Worm (Caenorhabditis elegans) whole organism, late embryonic: Measurements from ENCODE around the gene ttr-29.

Source experiments
- C08G9.2 ChIP-seq: sonication (generic microtip); optimal IDR thresholded peaks from 2 replicates; lab custom pipeline; 2016; ENCODE audit warnings: mild to moderate bottlenecking, missing genetic modification characterization, moderate library complexity, missing compliant biosample characterization
- C38D4.7 ChIP-seq: fragments of 200-800 bp; sonication (Bioruptor generic); optimal IDR thresholded peaks from 2 replicates; lab custom pipeline; 2018; ENCODE audit warnings: mild to moderate bottlenecking, missing genetic modification characterization, moderate library complexity, missing compliant biosample characterization
- K02D7.2 ChIP-seq: sonication (generic microtip); optimal IDR thresholded peaks from 2 replicates; lab custom pipeline; 2017; ENCODE audit warnings: mild to moderate bottlenecking, missing genetic modification characterization, missing compliant biosample characterization
- K09A11.1 ChIP-seq: sonication (generic microtip); optimal IDR thresholded peaks from 2 replicates; lab custom pipeline; 2017; ENCODE audit warnings: antibody characterized with exemption, mild to moderate bottlenecking, missing genetic modification characterization, missing compliant biosample characterization; ENCODE audit not compliant: insufficient read depth
- ahr-1 ChIP-seq: sonication (generic microtip); optimal IDR thresholded peaks from 2 replicates; lab custom pipeline; 2016; ENCODE audit warnings: missing genetic modification characterization, missing compliant biosample characterization
- ceh-18 ChIP-seq: sonication (generic microtip); optimal IDR thresholded peaks from 2 replicates; lab custom pipeline; 2016; ENCODE audit warnings: missing genetic modification characterization, missing compliant biosample characterization
- ceh-2 ChIP-seq: sonication (generic microtip); optimal IDR thresholded peaks from 2 replicates; lab custom pipeline; 2016; ENCODE audit warnings: missing genotype, missing genetic modification characterization, missing compliant biosample characterization
- ceh-22 ChIP-seq: sonication (generic microtip); optimal IDR thresholded peaks from 2 replicates; lab custom pipeline; 2017; ENCODE audit warnings: missing biosample characterization, missing genetic modification characterization
- ceh-24 ChIP-seq: sonication (generic microtip); optimal IDR thresholded peaks from 2 replicates; lab custom pipeline; 2016; ENCODE audit warnings: mild to moderate bottlenecking, missing genetic modification characterization, missing compliant biosample characterization
- ceh-30 ChIP-seq: fragments of 150-350 bp; optimal IDR thresholded peaks from 2 replicates; lab custom pipeline; 2014; ENCODE audit warnings: missing biosample characterization, missing genetic modification characterization
- ceh-6 ChIP-seq: fragments of 200-800 bp; sonication (Bioruptor generic); optimal IDR thresholded peaks from 2 replicates; lab custom pipeline; 2018; ENCODE audit warnings: mild to moderate bottlenecking, missing genetic modification characterization, missing compliant biosample characterization
- elt-2 ChIP-seq: sonication (generic microtip); optimal IDR thresholded peaks from 2 replicates; lab custom pipeline; 2016; ENCODE audit warnings: missing genetic modification reagents, missing genetic modification characterization, missing compliant biosample characterization
- ets-4 ChIP-seq: sonication (generic microtip); optimal IDR thresholded peaks from 2 replicates; lab custom pipeline; 2016; ENCODE audit warnings: missing genetic modification characterization, missing compliant biosample characterization
- eyg-1 ChIP-seq: sonication (generic microtip); optimal IDR thresholded peaks from 2 replicates; lab custom pipeline; 2016; ENCODE audit warnings: missing genotype, missing genetic modification characterization, missing compliant biosample characterization
- fkh-10 ChIP-seq: fragments of 150-350 bp; optimal IDR thresholded peaks from 2 replicates; lab custom pipeline; 2014; ENCODE audit warnings: missing biosample characterization, missing genetic modification reagents, missing genetic modification characterization
- hlh-13 ChIP-seq: fragments of 200-800 bp; sonication (Bioruptor generic); optimal IDR thresholded peaks from 2 replicates; lab custom pipeline; 2018; ENCODE audit warnings: mild to moderate bottlenecking, missing genetic modification characterization, missing compliant biosample characterization
- hlh-6 ChIP-seq: sonication (generic microtip); optimal IDR thresholded peaks from 2 replicates; lab custom pipeline; 2016; ENCODE audit warnings: missing genotype, missing genetic modification characterization, missing compliant biosample characterization
- hlh-8 ChIP-seq: sonication (generic microtip); optimal IDR thresholded peaks from 2 replicates; lab custom pipeline; 2016; ENCODE audit warnings: missing genotype, missing genetic modification characterization, missing compliant biosample characterization
- lim-6 ChIP-seq: sonication (generic microtip); optimal IDR thresholded peaks from 2 replicates; lab custom pipeline; 2016; ENCODE audit warnings: missing genetic modification characterization, missing compliant biosample characterization
- madf-2 ChIP-seq: sonication (generic microtip); optimal IDR thresholded peaks from 2 replicates; lab custom pipeline; 2017; ENCODE audit warnings: missing genetic modification characterization, missing compliant biosample characterization
- mec-3 ChIP-seq: sonication (generic microtip); optimal IDR thresholded peaks from 2 replicates; lab custom pipeline; 2016; ENCODE audit warnings: borderline replicate concordance, missing genetic modification characterization, missing compliant biosample characterization
- nfya-1 ChIP-seq: sonication (generic microtip); optimal IDR thresholded peaks from 2 replicates; lab custom pipeline; 2017; ENCODE audit warnings: missing genetic modification characterization, mild to moderate bottlenecking, missing compliant biosample characterization, antibody characterized with exemption, moderate library complexity
- nhr-11 ChIP-seq: fragments of 150-350 bp; optimal IDR thresholded peaks from 2 replicates; lab custom pipeline; 2014; ENCODE audit warnings: missing biosample characterization, missing genetic modification characterization
- nhr-232 ChIP-seq: sonication (generic microtip); optimal IDR thresholded peaks from 2 replicates; lab custom pipeline; 2016; ENCODE audit warnings: missing genetic modification characterization, missing compliant biosample characterization
- npax-4 ChIP-seq: sonication (generic microtip); optimal IDR thresholded peaks from 2 replicates; lab custom pipeline; 2016; ENCODE audit warnings: missing genetic modification characterization, missing compliant biosample characterization
- pag-3 ChIP-seq: sonication (generic microtip); optimal IDR thresholded peaks from 2 replicates; lab custom pipeline; 2016; ENCODE audit warnings: missing compliant biosample characterization, missing genetic modification characterization, borderline replicate concordance
- pax-1 ChIP-seq: fragments of 150-350 bp; optimal IDR thresholded peaks from 2 replicates; lab custom pipeline; 2014; ENCODE audit warnings: missing biosample characterization, missing genetic modification characterization
- pha-2 ChIP-seq: sonication (generic microtip); optimal IDR thresholded peaks from 2 replicates; lab custom pipeline; 2017; ENCODE audit warnings: mild to moderate bottlenecking, missing genetic modification characterization, missing compliant biosample characterization
- pha-4 ChIP-seq: fragments of 150-350 bp; optimal IDR thresholded peaks from 2 replicates; lab custom pipeline; 2018; ENCODE audit warnings: missing biosample characterization, missing genetic modification reagents, missing genetic modification characterization
- pqm-1 ChIP-seq: sonication (generic microtip); optimal IDR thresholded peaks from 2 replicates; lab custom pipeline; 2016; ENCODE audit warnings: missing genetic modification characterization, missing compliant biosample characterization
- ref-2 ChIP-seq: sonication (generic microtip); optimal IDR thresholded peaks from 2 replicates; lab custom pipeline; 2016; ENCODE audit warnings: missing genetic modification characterization, missing compliant biosample characterization
- rnt-1 ChIP-seq: sonication (generic microtip); optimal IDR thresholded peaks from 2 replicates; lab custom pipeline; 2016; ENCODE audit warnings: missing genetic modification characterization, missing compliant biosample characterization
- sdc-2 ChIP-seq: sonication (generic microtip); optimal IDR thresholded peaks from 2 replicates; lab custom pipeline; 2016; ENCODE audit warnings: missing genotype, missing genetic modification characterization, missing compliant biosample characterization
- sox-4 ChIP-seq: sonication (generic microtip); optimal IDR thresholded peaks from 2 replicates; lab custom pipeline; 2017; ENCODE audit warnings: mild to moderate bottlenecking, missing genetic modification characterization, inconsistent platforms, missing compliant biosample characterization
- tbx-7 ChIP-seq: sonication (generic microtip); optimal IDR thresholded peaks from 2 replicates; lab custom pipeline; 2016; ENCODE audit warnings: missing genotype, missing genetic modification characterization, missing compliant biosample characterization
- ttx-3 ChIP-seq: sonication (generic microtip); optimal IDR thresholded peaks from 2 replicates; lab custom pipeline; 2016; ENCODE audit warnings: missing genetic modification reagents, missing genetic modification characterization, missing compliant biosample characterization
- unc-3 ChIP-seq, 2 experiments: fragments of 200-800 bp in 1 of 2; sonication (Bioruptor generic) in 1 of 2; sonication (generic microtip) in 1 of 2; conservative IDR thresholded peaks in 1 of 2; optimal IDR thresholded peaks in 1 of 2; 2 replicates each; pipeline versions ENCODE4 v1.3.6 to Lab custom; 2016 to 2022; ENCODE audit warnings: missing compliant biosample characterization in 2 of 2, missing genetic modification characterization in 2 of 2, missing genetic modification reagents in 1 of 2
- unc-42 ChIP-seq: sonication (generic microtip); optimal IDR thresholded peaks from 2 replicates; lab custom pipeline; 2016; ENCODE audit warnings: missing genotype, missing genetic modification characterization, missing compliant biosample characterization
- unc-86 ChIP-seq: sonication (generic microtip); optimal IDR thresholded peaks from 2 replicates; lab custom pipeline; 2016; ENCODE audit warnings: missing genetic modification characterization, missing compliant biosample characterization
- ztf-16 ChIP-seq: sonication (generic microtip); optimal IDR thresholded peaks from 2 replicates; lab custom pipeline; 2017; ENCODE audit warnings: missing genetic modification characterization, missing compliant biosample characterization

ttr-29 gene

DNA sequence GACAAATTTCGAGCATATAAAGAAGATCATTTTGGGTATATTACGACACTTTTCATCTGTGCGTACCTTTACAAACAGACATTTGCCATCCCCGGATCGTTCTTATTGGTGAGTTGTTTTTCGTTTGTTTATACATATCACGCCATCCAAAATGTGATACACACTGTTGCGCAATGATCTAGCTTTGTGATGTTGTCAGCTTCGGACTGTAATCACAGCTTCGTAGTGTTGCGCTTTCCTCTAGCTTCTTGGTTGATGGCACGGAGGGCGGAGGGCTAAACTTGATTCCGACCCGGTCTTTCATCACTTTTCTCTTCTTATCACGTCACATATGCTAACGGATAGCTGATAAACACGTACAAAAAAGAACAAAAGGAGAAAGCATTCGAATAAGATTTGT, 27.3 kb downstream of the ttr-29 start:
- TF ChIP-seq ceh-24 (tag; lab: Kevin White, UChicago): no peak
- no peak for TF ChIP-seq ttx-3
- TF ChIP-seq ceh-18 (tag; lab: Kevin White, UChicago): no peak
- TF ChIP-seq ceh-22: no peak
- TF ChIP-seq hlh-13 (GFP tag; lab: Kevin White, UChicago): no peak
- no peak for TF ChIP-seq ztf-16
- TF ChIP-seq ceh-30: no peak
- no peak for TF ChIP-seq ets-4 (tag; lab: Kevin White, UChicago)

ce11 chrV:12877579-12877978, 29.1 kb downstream of the ttr-29 start:
- TF ChIP-seq sdc-2: no peak
- no peak for TF ChIP-seq unc-42
- no peak for TF ChIP-seq pha-4 (tag; lab: Kevin White, UChicago)
- no peak for TF ChIP-seq elt-2
- no peak for TF ChIP-seq pha-2 (tag; lab: Kevin White, UChicago)
- no peak for TF ChIP-seq hlh-8 (tag; lab: Kevin White, UChicago)
- no peak for TF ChIP-seq ceh-2 (tag; lab: Kevin White, UChicago)
- TF ChIP-seq pag-3 (tag; lab: Kevin White, UChicago): no peak
- no peak for TF ChIP-seq pax-1 (tag; lab: Kevin White, UChicago)
- TF ChIP-seq ceh-24 (tag; lab: Kevin White, UChicago): no peak
- TF ChIP-seq ttx-3: no peak
- TF ChIP-seq hlh-6 (tag; lab: Kevin White, UChicago): no peak
- no peak for TF ChIP-seq mec-3
- TF ChIP-seq K02D7.2 (tag; lab: Kevin White, UChicago): no peak
- TF ChIP-seq rnt-1 (tag; lab: Kevin White, UChicago): no peak
- TF ChIP-seq, all 69 proteins: peak for 0

ce11 chrV:12876708-12877107, 29.9 kb downstream of the ttr-29 start:
- TF ChIP-seq ztf-16: no peak
- no peak for TF ChIP-seq pha-4 (tag; lab: Kevin White, UChicago)
- TF ChIP-seq ceh-2 (tag; lab: Kevin White, UChicago): no peak
- no peak for TF ChIP-seq elt-2
- no peak for TF ChIP-seq sdc-2
- TF ChIP-seq ahr-1 (tag; lab: Kevin White, UChicago): no peak
- TF ChIP-seq pax-1 (tag; lab: Kevin White, UChicago): no peak
- TF ChIP-seq madf-2: no peak
- no peak for TF ChIP-seq npax-4 (tag; lab: Kevin White, UChicago)
- TF ChIP-seq ref-2: no peak
- TF ChIP-seq unc-86 (tag; lab: Kevin White, UChicago): no peak
- no peak for TF ChIP-seq C08G9.2 (tag; lab: Kevin White, UChicago)
- TF ChIP-seq pqm-1 (tag; lab: Kevin White, UChicago): no peak
- no peak for TF ChIP-seq eyg-1 (tag; lab: Kevin White, UChicago)
- TF ChIP-seq ceh-18 (tag; lab: Kevin White, UChicago): no peak
- no peak for TF ChIP-seq tbx-7 (tag; lab: Kevin White, UChicago)
- TF ChIP-seq, all 69 proteins: peak for 0

DNA sequence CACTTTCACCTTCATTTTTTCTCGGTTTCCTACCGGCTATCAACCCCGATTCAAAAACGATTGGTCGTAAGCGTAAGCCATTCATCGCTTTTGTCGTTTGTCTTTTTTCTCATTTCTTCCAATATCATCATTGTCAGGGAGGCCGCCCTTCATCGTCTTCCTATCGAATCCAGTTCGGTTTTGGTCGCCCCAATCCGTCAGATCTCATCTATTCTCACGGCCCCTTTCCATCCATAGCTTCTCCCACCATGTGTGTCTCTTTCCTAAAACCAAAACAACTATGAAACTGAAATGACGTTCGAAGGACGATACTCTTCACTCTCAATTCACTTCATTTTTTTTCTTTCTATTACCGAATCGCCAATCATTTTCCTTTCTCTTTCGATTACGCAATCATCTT, 30.8 kb downstream of the ttr-29 start:
- no peak for TF ChIP-seq sox-4 (tag; lab: Kevin White, UChicago)
- no peak for TF ChIP-seq lim-6
- TF ChIP-seq nhr-232 (tag; lab: Kevin White, UChicago): no peak
- no peak for TF ChIP-seq hlh-13 (GFP tag; lab: Kevin White, UChicago)
- no peak for TF ChIP-seq nfya-1 (tag; lab: Kevin White, UChicago)
- no peak for TF ChIP-seq C38D4.7 (GFP tag; lab: Kevin White, UChicago)
- TF ChIP-seq nhr-11 (tag; lab: Kevin White, UChicago): no peak
- TF ChIP-seq K09A11.1 (tag; lab: Kevin White, UChicago): no peak
- no peak for TF ChIP-seq ceh-6 (GFP tag; lab: Kevin White, UChicago)
- TF ChIP-seq unc-86 (tag; lab: Kevin White, UChicago): no peak
- no peak for TF ChIP-seq unc-3 (GFP tag; conservative IDR thresholded peaks at IDR 0.05; lab: Robert Waterston, UW)
- TF ChIP-seq unc-3 (tag; optimal IDR thresholded peaks at IDR 0.05; lab: Kevin White, UChicago): no peak
- no peak for TF ChIP-seq ahr-1 (tag; lab: Kevin White, UChicago)
- TF ChIP-seq pha-4 (tag; lab: Kevin White, UChicago): no peak
- no peak for TF ChIP-seq elt-2
- no peak for TF ChIP-seq fkh-10 (GFP tag; lab: Kevin White, UChicago)
- no peak for TF ChIP-seq ceh-22
- TF ChIP-seq, all 69 proteins: peak for 0
